Worm (Caenorhabditis elegans): Measurements from ENCODE around the gene Y19D10B.8.

The Y19D10B.8 gene

DNA sequence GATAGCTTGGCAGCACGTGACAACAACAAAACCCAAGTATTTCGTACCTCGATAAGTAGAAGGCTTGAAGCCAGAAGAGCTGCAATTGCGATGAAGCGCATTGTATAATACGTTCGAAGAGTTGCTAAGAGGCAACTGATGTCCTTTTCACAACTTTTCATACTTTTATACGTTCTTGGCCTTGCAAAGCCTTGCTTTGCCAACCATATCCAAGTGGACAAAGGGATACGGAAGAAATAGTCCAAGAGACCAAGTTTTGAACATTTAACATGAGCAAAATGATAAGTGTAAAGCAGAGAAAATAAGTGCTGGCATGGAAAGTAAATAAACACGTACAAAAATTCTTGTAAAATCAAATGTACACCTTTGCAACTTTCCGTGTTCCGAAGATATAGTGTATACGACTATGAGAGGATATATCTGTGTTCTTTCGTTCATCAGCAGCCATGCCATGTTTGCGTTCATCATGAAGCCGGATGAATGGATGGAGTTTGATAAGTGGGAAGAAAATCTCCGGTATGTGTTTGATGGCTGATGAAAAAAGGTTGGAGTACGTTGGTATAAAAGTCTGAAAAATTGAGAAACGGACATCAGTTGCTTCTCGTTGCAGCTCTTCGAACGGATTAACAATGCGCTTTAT, 26.4 kb downstream of the Y19D10B.8 start, which contains the start of the genes Y5H2A.4 and abu-4:
Gene Y5H2A.4, minus strand, starts transcription at position 101 of the 640 bp plus-strand sequence.
Gene abu-4, plus strand, starts transcription at position 590 of the 640 bp plus-strand sequence.
- no peak for TF ChIP-seq hlh-30 (tag; optimal IDR thresholded peaks at IDR 0.05; ENCODE audit: insufficient read depth)
- no peak for TF ChIP-seq hif-1 (tag; optimal IDR thresholded peaks at IDR 0.05)
- peak in 1 of 2 experiments; percentile 86 for TF ChIP-seq unc-62 (GFP tag; optimal IDR thresholded peaks at IDR 0.05 in 1 of 2)
- TF ChIP-seq unc-62 (tag; optimal IDR thresholded peaks at IDR 0.05) = no peak

- no peak for TF ChIP-seq arid-1 (GFP tag; conservative IDR thresholded peaks at IDR 0.05)
- TF ChIP-seq ceh-32 (tag; optimal IDR thresholded peaks at IDR 0.05; ENCODE audit: poor library complexity) = no peak
- TF ChIP-seq nhr-77 (tag; optimal IDR thresholded peaks at IDR 0.05) = no peak
- no peak for TF ChIP-seq ztf-7 (tag; optimal IDR thresholded peaks at IDR 0.05)
- no peak for TF ChIP-seq fkh-10 (GFP tag; optimal IDR thresholded peaks at IDR 0.05)
- TF ChIP-seq mes-2 (tag; optimal IDR thresholded peaks at IDR 0.05; ENCODE audit: poor library complexity, severe bottlenecking) = no peak
- TF ChIP-seq lin-38 (GFP tag; IDR thresholded peaks at IDR 0.05) = no peak
- TF ChIP-seq gei-8 (GFP tag; optimal IDR thresholded peaks at IDR 0.05) = no peak
- no peak for TF ChIP-seq jun-1 (tag; optimal IDR thresholded peaks at IDR 0.05)
- TF ChIP-seq mxl-3 (GFP tag; optimal IDR thresholded peaks at IDR 0.05) = no peak
- TF ChIP-seq aha-1 (tag) = no peak
- TF ChIP-seq D1046.2 (GFP tag; IDR thresholded peaks at IDR 0.05) = no peak
- TF ChIP-seq tag-97 (GFP tag; IDR thresholded peaks at IDR 0.05) = no peak
These were observed 29.1 kb downstream of the Y19D10B.8 start, which contains the start of gene Y5H2A.1 for ce11 chrV:2271750-2272149. TSS of gene Y5H2A.1 (minus strand) at chrV:2271850.

- TF ChIP-seq lin-1 (GFP tag; IDR thresholded peaks at IDR 0.05) (no peak), ztf-7 (tag; optimal IDR thresholded peaks at IDR 0.05) (no peak), sdz-12 (GFP tag; optimal IDR thresholded peaks at IDR 0.05) (no peak), T26A8.4 (GFP tag; IDR thresholded peaks at IDR 0.05) (no peak), mxl-2 (GFP tag; conservative IDR thresholded peaks at IDR 0.05) (no peak), daf-12 (tag; optimal IDR thresholded peaks at IDR 0.05) (no peak), nhr-77 (tag; optimal IDR thresholded peaks at IDR 0.05) (no peak), lim-7 (GFP tag; IDR thresholded peaks at IDR 0.05) (no peak), fos-1 (tag; optimal IDR thresholded peaks at IDR 0.05) (no peak), lir-3 (tag; optimal IDR thresholded peaks at IDR 0.05) (no peak), Y48G9A.11 (GFP tag; IDR thresholded peaks at IDR 0.05) (no peak), nhr-25 (tag; optimal IDR thresholded peaks at IDR 0.05; ENCODE audit: borderline replicate concordance, insufficient read depth) (no peak)
These were observed 33.8 kb downstream of the Y19D10B.8 start, which contains the start of gene nhr-275 for ce11 chrV:2266958-2267357. TSS of gene nhr-275 (minus strand) at chrV:2267058.

- peak; percentile 38 for TF ChIP-seq aha-1 (tag)
- TF ChIP-seq unc-62 (GFP tag; optimal IDR thresholded peaks at IDR 0.05 in 1 of 2) = peak in 1 of 2 experiments; percentile 59
- TF ChIP-seq unc-62 (tag; optimal IDR thresholded peaks at IDR 0.05) = no peak
- no peak for TF ChIP-seq unc-130 (GFP tag; optimal IDR thresholded peaks at IDR 0.05)
These were observed 35.9 kb downstream of the Y19D10B.8 start for ce11 chrV:2264925-2265324.

- TF ChIP-seq pha-4 (GFP tag; IDR thresholded peaks at IDR 0.05) (no peak), pha-4 (tag; optimal IDR thresholded peaks at IDR 0.05) (peak; percentile 49), ces-1 (GFP tag; optimal IDR thresholded peaks at IDR 0.05) (no peak)
These were observed 36.4 kb downstream of the Y19D10B.8 start, which contains the start of gene nhr-183 for ce11 chrV:2264455-2264854. TSS of gene nhr-183 (minus strand) at chrV:2264634.

All from whole organism, L4 larva.